Fruit fly (Drosophila melanogaster) whole organism, pupa: Measurements from ENCODE around the gene c11.1.

Experiments
- CG10348 ChIP-seq: fragments of 200-800 bp; sonication (Bioruptor generic); IDR thresholded peaks from 2 replicates; pipeline ENCODE4 v1.3.6; 2022; ENCODE audit warnings: missing biosample characterization, missing genetic modification characterization
- CG12605 ChIP-seq: fragments of 200-800 bp; sonication (Bioruptor generic); IDR thresholded peaks from 2 replicates; pipeline ENCODE4 v1.3.6; 2022; ENCODE audit warnings: missing biosample characterization, missing genetic modification characterization
- CG13204 ChIP-seq: fragments of 200-800 bp; sonication (Bioruptor generic); optimal IDR thresholded peaks from 2 replicates; lab custom pipeline; 2018; ENCODE audit warnings: missing biosample characterization, mild to moderate bottlenecking, missing genetic modification characterization, moderate library complexity
- CG14655 ChIP-seq: fragments of 200-800 bp; sonication (Bioruptor generic); optimal IDR thresholded peaks from 3 replicates; lab custom pipeline; 2017; ENCODE audit warnings: mild to moderate bottlenecking, missing biosample characterization, missing genetic modification reagents, missing genetic modification characterization
- CG15710 ChIP-seq: fragments of 200-800 bp; sonication (Bioruptor generic); optimal IDR thresholded peaks from 2 replicates; lab custom pipeline; 2018; ENCODE audit warnings: missing biosample characterization, mild to moderate bottlenecking, missing genetic modification characterization, moderate library complexity
- CG17806 ChIP-seq: fragments of 200-800 bp; sonication (Bioruptor generic); optimal IDR thresholded peaks from 2 replicates; lab custom pipeline; 2018; ENCODE audit warnings: missing biosample characterization, mild to moderate bottlenecking, missing genetic modification characterization, moderate library complexity
- CG32121 ChIP-seq: fragments of 200-800 bp; sonication (Bioruptor generic); IDR thresholded peaks from 2 replicates; pipeline ENCODE4 v1.3.6; 2022; ENCODE audit warnings: missing biosample characterization, missing genetic modification characterization
- CG34367 ChIP-seq: fragments of 200-800 bp; sonication (Bioruptor generic); optimal IDR thresholded peaks from 2 replicates; lab custom pipeline; 2018; ENCODE audit warnings: missing biosample characterization, mild to moderate bottlenecking, missing genetic modification characterization
- CG4496 ChIP-seq: fragments of 200-800 bp; sonication (Bioruptor generic); IDR thresholded peaks from 3 replicates; pipeline ENCODE4 v1.3.6; 2022; ENCODE audit warnings: missing biosample characterization, missing genetic modification characterization
- CG8159 ChIP-seq: fragments of 200-800 bp; sonication (Bioruptor generic); optimal IDR thresholded peaks from 3 replicates; lab custom pipeline; 2018; ENCODE audit warnings: missing biosample characterization, mild to moderate bottlenecking, missing genetic modification characterization, moderate library complexity
- CG8301 ChIP-seq: fragments of 200-800 bp; sonication (Bioruptor generic); optimal IDR thresholded peaks from 2 replicates; lab custom pipeline; 2018; ENCODE audit warnings: missing biosample characterization, mild to moderate bottlenecking, missing genetic modification characterization
- CG9948 ChIP-seq: fragments of 200-800 bp; sonication (Bioruptor generic); optimal IDR thresholded peaks from 2 replicates; lab custom pipeline; 2018; ENCODE audit warnings: missing biosample characterization, mild to moderate bottlenecking, missing genetic modification characterization, moderate library complexity
- D1 ChIP-seq: fragments of 200-800 bp; sonication (Bioruptor generic); optimal IDR thresholded peaks from 2 replicates; lab custom pipeline; 2018; ENCODE audit warnings: missing biosample characterization, mild to moderate bottlenecking, missing genetic modification characterization, moderate library complexity
- EcR ChIP-seq: fragments of 200-800 bp; sonication (Bioruptor generic); optimal IDR thresholded peaks from 3 replicates; lab custom pipeline; 2019; ENCODE audit warnings: missing biosample characterization, missing genetic modification characterization, mild to moderate bottlenecking, moderate library complexity, missing genetic modification reagents
- Ets98B ChIP-seq: fragments of 200-800 bp; sonication (Bioruptor generic); IDR thresholded peaks from 2 replicates; pipeline ENCODE4 v1.3.6; 2022; ENCODE audit warnings: missing biosample characterization, missing genetic modification characterization
- Pif1A ChIP-seq: fragments of 200-800 bp; sonication (Bioruptor generic); optimal IDR thresholded peaks from 3 replicates; lab custom pipeline; 2016; ENCODE audit warnings: missing biosample characterization, missing genetic modification characterization
- Pif1B ChIP-seq: fragments of 200-800 bp; sonication (Bioruptor generic); optimal IDR thresholded peaks from 3 replicates; lab custom pipeline; 2016; ENCODE audit warnings: missing biosample characterization, missing genetic modification characterization
- Snoo ChIP-seq: fragments of 200-800 bp; sonication (Bioruptor generic); optimal IDR thresholded peaks from 3 replicates; lab custom pipeline; 2017; ENCODE audit warnings: missing biosample characterization, mild to moderate bottlenecking, missing genetic modification characterization, inconsistent platforms
- fd96Ca ChIP-seq: fragments of 200-800 bp; sonication (Bioruptor generic); IDR thresholded peaks from 3 replicates; pipeline ENCODE4 v1.3.6; 2022; ENCODE audit warnings: missing biosample characterization, missing genetic modification characterization
- gl ChIP-seq: fragments of 200-800 bp; sonication (Bioruptor generic); optimal IDR thresholded peaks from 2 replicates; lab custom pipeline; 2018; ENCODE audit warnings: missing biosample characterization, mild to moderate bottlenecking, missing genetic modification characterization
- rn ChIP-seq: fragments of 200-800 bp; sonication (Bioruptor generic); IDR thresholded peaks from 2 replicates; pipeline ENCODE4 v1.3.6; 2022; ENCODE audit warnings: missing biosample characterization, missing genetic modification characterization

c11.1 gene

dm6 chrX:9281998-9282644 is 796 bp downstream of the c11.1 start:
- no peak for TF ChIP-seq CG8159
- TF ChIP-seq gl (tag; lab: Kevin White, UChicago): no peak
- TF ChIP-seq CG10348 (GFP tag; lab: Robert Waterston, UW): no peak
- TF ChIP-seq D1 (tag; lab: Kevin White, UChicago): no peak
- no peak for TF ChIP-seq CG12605 (GFP tag; lab: Robert Waterston, UW)
- TF ChIP-seq Pif1B (GFP tag; lab: Kevin White, UChicago): no peak
- no peak for TF ChIP-seq CG17806 (tag; lab: Kevin White, UChicago)
- TF ChIP-seq Ets98B (GFP tag; lab: Robert Waterston, UW): no peak
- TF ChIP-seq Pif1A (GFP tag; lab: Kevin White, UChicago): no peak
- TF ChIP-seq CG34367 (tag; lab: Kevin White, UChicago): no peak
- TF ChIP-seq EcR (GFP tag; lab: Kevin White, UChicago): no peak
- no peak for TF ChIP-seq CG4496 (GFP tag; lab: Robert Waterston, UW)
- no peak for TF ChIP-seq Snoo (tag; lab: Kevin White, UChicago)
- no peak for TF ChIP-seq CG9948 (tag; lab: Kevin White, UChicago)
- TF ChIP-seq rn (GFP tag; lab: Robert Waterston, UW): no peak
- TF ChIP-seq CG32121: no peak
- no peak for TF ChIP-seq fd96Ca (GFP tag; lab: Robert Waterston, UW)
- no peak for TF ChIP-seq CG14655

dm6 chrX:9272830-9273507 is 9.9 kb downstream of the c11.1 start, which contains the start of the genes Cfp1 and Aladin:
Cfp1 (minus strand) TSS chrX:9272960.
Aladin (plus strand) TSS chrX:9273413.
- TF ChIP-seq Pif1B (GFP tag; lab: Kevin White, UChicago) (no peak), rn (GFP tag; lab: Robert Waterston, UW) (no peak), Ets98B (GFP tag; lab: Robert Waterston, UW) (no peak), CG8301 (tag; lab: Kevin White, UChicago) (no peak), CG9948 (tag; lab: Kevin White, UChicago) (no peak), CG32121 (no peak), D1 (tag; lab: Kevin White, UChicago) (no peak), CG34367 (tag; lab: Kevin White, UChicago) (no peak), Pif1A (GFP tag; lab: Kevin White, UChicago) (no peak), CG8159 (no peak), CG17806 (tag; lab: Kevin White, UChicago) (no peak), CG12605 (GFP tag; lab: Robert Waterston, UW) (no peak), CG4496 (GFP tag; lab: Robert Waterston, UW) (no peak), CG14655 (no peak), CG10348 (GFP tag; lab: Robert Waterston, UW) (no peak), CG13204 (GFP tag; lab: Kevin White, UChicago) (no peak), gl (tag; lab: Kevin White, UChicago) (no peak), CG15710 (tag; lab: Kevin White, UChicago) (no peak), fd96Ca (GFP tag; lab: Robert Waterston, UW) (no peak)
- TF ChIP-seq, all 21 proteins: peak for 0

dm6 chrX:9269825-9270224 is 13.1 kb downstream of the c11.1 start, which contains the start of gene CG17440:
CG17440 (minus strand) TSS chrX:9269925.
- no peak for TF ChIP-seq D1 (tag; lab: Kevin White, UChicago)
- no peak for TF ChIP-seq CG10348 (GFP tag; lab: Robert Waterston, UW)
- TF ChIP-seq gl (tag; lab: Kevin White, UChicago): no peak
- no peak for TF ChIP-seq CG4496 (GFP tag; lab: Robert Waterston, UW)
- TF ChIP-seq CG14655: no peak
- no peak for TF ChIP-seq Snoo (tag; lab: Kevin White, UChicago)
- no peak for TF ChIP-seq EcR (GFP tag; lab: Kevin White, UChicago)
- TF ChIP-seq CG17806 (tag; lab: Kevin White, UChicago): no peak
- no peak for TF ChIP-seq CG8159
- TF ChIP-seq, all 21 proteins: peak for 0

- TF ChIP-seq EcR (GFP tag; lab: Kevin White, UChicago): no peak
- no peak for TF ChIP-seq fd96Ca (GFP tag; lab: Robert Waterston, UW)
- TF ChIP-seq CG17806 (tag; lab: Kevin White, UChicago): no peak
- no peak for TF ChIP-seq CG34367 (tag; lab: Kevin White, UChicago)
- no peak for TF ChIP-seq CG14655
- TF ChIP-seq CG32121: no peak
- TF ChIP-seq CG9948 (tag; lab: Kevin White, UChicago): no peak
- TF ChIP-seq CG10348 (GFP tag; lab: Robert Waterston, UW): no peak
- no peak for TF ChIP-seq CG13204 (GFP tag; lab: Kevin White, UChicago)
- TF ChIP-seq CG8159: no peak
- no peak for TF ChIP-seq Ets98B (GFP tag; lab: Robert Waterston, UW)
- no peak for TF ChIP-seq D1 (tag; lab: Kevin White, UChicago)
- no peak for TF ChIP-seq CG8301 (tag; lab: Kevin White, UChicago)
- no peak for TF ChIP-seq Pif1B (GFP tag; lab: Kevin White, UChicago)
- TF ChIP-seq CG4496 (GFP tag; lab: Robert Waterston, UW): no peak
- no peak for TF ChIP-seq CG12605 (GFP tag; lab: Robert Waterston, UW)
- TF ChIP-seq CG15710 (tag; lab: Kevin White, UChicago): no peak
- TF ChIP-seq gl (tag; lab: Kevin White, UChicago): no peak
- no peak for TF ChIP-seq Snoo (tag; lab: Kevin White, UChicago)
- TF ChIP-seq rn (GFP tag; lab: Robert Waterston, UW): no peak
Observed at dm6 chrX:9267598-9267997, 15.3 kb downstream of the c11.1 start, which contains the start of gene Erk7. Erk7 (minus strand) TSS chrX:9267698.

- TF ChIP-seq Pif1B (GFP tag; lab: Kevin White, UChicago) (no peak), gl (tag; lab: Kevin White, UChicago) (no peak), Snoo (tag; lab: Kevin White, UChicago) (no peak), Pif1A (GFP tag; lab: Kevin White, UChicago) (no peak), CG32121 (0 out of 2 replicates have a peak, but pooled peaks have one; percentile 24)
Observed at dm6 chrX:9266082-9266481, 16.8 kb downstream of the c11.1 start.
